5 fruit fly cellular contexts compared by ENCODE assay signal in the genomic region with DNA sequence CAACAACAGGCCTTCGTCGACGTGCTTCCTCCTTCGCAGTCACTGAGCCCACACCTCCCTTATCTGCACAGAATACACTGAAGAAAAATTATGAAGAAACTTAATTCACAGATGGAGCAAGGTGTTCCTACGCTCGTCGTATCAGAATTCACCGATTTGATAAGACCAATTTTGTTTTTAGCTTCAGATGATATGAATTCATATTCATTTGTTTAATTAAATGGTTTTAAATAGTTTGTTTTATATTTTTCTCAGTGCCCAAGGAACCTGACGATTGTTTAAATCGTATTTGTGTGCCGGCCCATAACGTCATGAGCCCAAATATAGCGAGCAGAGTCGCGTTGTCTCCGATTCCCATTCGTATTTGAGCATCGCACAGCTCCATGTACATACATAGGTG.
TF ChIP-seq lines count a peak whose summit lies in the region.

No protein-coding gene starts in this region.

- TF ChIP-seq CTCF in whole organism, embryonic (GFP tag; optimal IDR thresholded peaks at IDR 0.05; lab: Kevin White, UChicago), result no peak

TF ChIP-seq in whole organism, adult, 20 proteins besides CTCF, POLR2A, EP300 and RAD21:
- TF ChIP-seq kay (GFP tag; lab: Kevin White, UChicago; ENCODE audit: borderline replicate concordance) (peak; percentile 18), tj (GFP tag; optimal IDR thresholded peaks at IDR 0.05; lab: Kevin White, UChicago) (no peak), pad (GFP tag; optimal IDR thresholded peaks at IDR 0.05; lab: Kevin White, UChicago) (no peak)

TF ChIP-seq in whole organism, embryonic, 481 proteins besides CTCF, POLR2A, EP300 and RAD21 (continues in another document):
- TF ChIP-seq Myb (GFP tag; optimal IDR thresholded peaks at IDR 0.05; lab: Kevin White, UChicago) (peak; percentile 17), chm (GFP tag; IDR thresholded peaks at IDR 0.05; lab: Robert Waterston, UW) (peak; percentile 41; the same call in 1 of the 2 replicates), ewg (GFP tag; optimal IDR thresholded peaks at IDR 0.05; lab: Kevin White, UChicago) (peak; percentile 39), CG12391 (tag; optimal IDR thresholded peaks at IDR 0.05; lab: Kevin White, UChicago) (peak; percentile 78), CG11093 (GFP tag; IDR thresholded peaks at IDR 0.05; lab: Robert Waterston, UW) (no peak; the same call in 2 of the 3 replicates), CG18764 (GFP tag; optimal IDR thresholded peaks at IDR 0.05; lab: Kevin White, UChicago) (no peak), CG10431 (GFP tag; optimal IDR thresholded peaks at IDR 0.05; lab: Kevin White, UChicago) (no peak), CG4282 (GFP tag; optimal IDR thresholded peaks at IDR 0.05; lab: Kevin White, UChicago) (no peak), CG12744 (GFP tag; optimal IDR thresholded peaks at IDR 0.05; lab: Kevin White, UChicago) (peak; percentile 64), twi (tag; optimal IDR thresholded peaks at IDR 0.05; lab: Kevin White, UChicago) (peak; percentile 57), Atf6 (GFP tag; IDR thresholded peaks at IDR 0.05; lab: Robert Waterston, UW) (no peak), CG2678 (tag; optimal IDR thresholded peaks at IDR 0.05; lab: Kevin White, UChicago) (peak; percentile 71), CG42726 (GFP tag; IDR thresholded peaks at IDR 0.05; lab: Robert Waterston, UW; ENCODE audit: partially characterized antibody) (no peak), CG15011 (GFP tag; optimal IDR thresholded peaks at IDR 0.05; lab: Kevin White, UChicago) (peak; percentile 9), Ets97D (GFP tag; optimal IDR thresholded peaks at IDR 0.05; lab: Kevin White, UChicago) (peak; percentile 5), CG5245 (GFP tag; optimal IDR thresholded peaks at IDR 0.05; lab: Kevin White, UChicago) (peak; percentile 45), CG17912 (GFP tag; optimal IDR thresholded peaks at IDR 0.05; lab: Kevin White, UChicago) (no peak), CG30020 (tag; optimal IDR thresholded peaks at IDR 0.05; lab: Kevin White, UChicago) (no peak), CG3065 (GFP tag; optimal IDR thresholded peaks at IDR 0.05; lab: Kevin White, UChicago) (no peak), trh (GFP tag; optimal IDR thresholded peaks at IDR 0.05; lab: Kevin White, UChicago) (peak; percentile 9)

TF ChIP-seq in whole organism, prepupa, 60 proteins besides CTCF, POLR2A, EP300 and RAD21 (continues in another document):
- no peak for TF ChIP-seq fkh (GFP tag; optimal IDR thresholded peaks at IDR 0.05; lab: Kevin White, UChicago)
- TF ChIP-seq svp (GFP tag; lab: Kevin White, UChicago), result peak; percentile 66
- TF ChIP-seq CG11902 (GFP tag; optimal IDR thresholded peaks at IDR 0.05; lab: Kevin White, UChicago), result no peak
- peak; percentile 41 for TF ChIP-seq Met (GFP tag; optimal IDR thresholded peaks at IDR 0.05; lab: Kevin White, UChicago)
- no peak for TF ChIP-seq CG34406 (GFP tag; optimal IDR thresholded peaks at IDR 0.05; lab: Kevin White, UChicago)
- TF ChIP-seq CG11762 (GFP tag; optimal IDR thresholded peaks at IDR 0.05; lab: Kevin White, UChicago; ENCODE audit: insufficient read depth), result no peak
- no peak for TF ChIP-seq Sox15 (GFP tag; optimal IDR thresholded peaks at IDR 0.05; lab: Kevin White, UChicago)
- TF ChIP-seq Hr39 (GFP tag; optimal IDR thresholded peaks at IDR 0.05; lab: Kevin White, UChicago), result peak; percentile 60
- no peak for TF ChIP-seq CG8632 (GFP tag; optimal IDR thresholded peaks at IDR 0.05; lab: Kevin White, UChicago)
- no peak for TF ChIP-seq Hr38 (GFP tag; optimal IDR thresholded peaks at IDR 0.05; lab: Kevin White, UChicago)
- TF ChIP-seq CG10669 (GFP tag; optimal IDR thresholded peaks at IDR 0.05; lab: Kevin White, UChicago), result no peak
- peak; percentile 54; the same call in 1 of the 3 replicates for TF ChIP-seq CG6163 (GFP tag; IDR thresholded peaks at IDR 0.05; lab: Robert Waterston, UW)
- TF ChIP-seq OdsH (GFP tag; optimal IDR thresholded peaks at IDR 0.05; lab: Kevin White, UChicago), result peak; percentile 9
- TF ChIP-seq CG31627 (GFP tag; optimal IDR thresholded peaks at IDR 0.05; lab: Kevin White, UChicago), result peak; percentile 41
- TF ChIP-seq Smox (GFP tag; optimal IDR thresholded peaks at IDR 0.05; lab: Kevin White, UChicago), result peak; percentile 19
- TF ChIP-seq achi (GFP tag; optimal IDR thresholded peaks at IDR 0.05; lab: Kevin White, UChicago), result peak; percentile 9
- peak; percentile 41 for TF ChIP-seq esn (GFP tag; optimal IDR thresholded peaks at IDR 0.05; lab: Kevin White, UChicago)
- TF ChIP-seq acj6 (GFP tag; optimal IDR thresholded peaks at IDR 0.05; lab: Kevin White, UChicago), result peak; percentile 16
- TF ChIP-seq Sox102F (GFP tag; optimal IDR thresholded peaks at IDR 0.05; lab: Kevin White, UChicago), result peak; percentile 34
- TF ChIP-seq Ets21C (GFP tag; optimal IDR thresholded peaks at IDR 0.05; lab: Kevin White, UChicago), result peak; percentile 2
- no peak for TF ChIP-seq cyc (GFP tag; optimal IDR thresholded peaks at IDR 0.05; lab: Kevin White, UChicago)

TF ChIP-seq in whole organism, pupa, 21 proteins besides CTCF, POLR2A, EP300 and RAD21:
- TF ChIP-seq CG14655 (GFP tag; optimal IDR thresholded peaks at IDR 0.05; lab: Kevin White, UChicago) (peak; percentile 39), fd96Ca (GFP tag; IDR thresholded peaks at IDR 0.05; lab: Robert Waterston, UW) (no peak), CG34367 (tag; optimal IDR thresholded peaks at IDR 0.05; lab: Kevin White, UChicago) (peak; percentile 1), Ets98B (GFP tag; IDR thresholded peaks at IDR 0.05; lab: Robert Waterston, UW) (no peak), CG9948 (tag; optimal IDR thresholded peaks at IDR 0.05; lab: Kevin White, UChicago) (no peak), rn (GFP tag; IDR thresholded peaks at IDR 0.05; lab: Robert Waterston, UW) (no peak)
TF ChIP-seq in whole organism, pupa: peak in this region for 2.

TF ChIP-seq in whole organism, wandering third instar larva, 38 proteins besides CTCF, POLR2A, EP300 and RAD21:
- TF ChIP-seq HLH106 (tag; optimal IDR thresholded peaks at IDR 0.05; lab: Kevin White, UChicago), result peak; percentile 0
- no peak for TF ChIP-seq CrebA (GFP tag; optimal IDR thresholded peaks at IDR 0.05; lab: Kevin White, UChicago; ENCODE audit: borderline replicate concordance)
- TF ChIP-seq OdsH (GFP tag; optimal IDR thresholded peaks at IDR 0.05; lab: Kevin White, UChicago), result peak; percentile 7
- TF ChIP-seq Sp1 (GFP tag; optimal IDR thresholded peaks at IDR 0.05; lab: Kevin White, UChicago), result no peak
- no peak for TF ChIP-seq Hnf4 (GFP tag; optimal IDR thresholded peaks at IDR 0.05; lab: Kevin White, UChicago)
- peak in 1 of 2 experiments; percentile 15 for TF ChIP-seq foxo (GFP tag; optimal IDR thresholded peaks at IDR 0.05; lab: Kevin White, UChicago)
- TF ChIP-seq usp (GFP tag; optimal IDR thresholded peaks at IDR 0.05; lab: Kevin White, UChicago), result no peak
- TF ChIP-seq Abd-B (GFP tag; optimal IDR thresholded peaks at IDR 0.05; lab: Kevin White, UChicago), result no peak
- no peak for TF ChIP-seq fru (GFP tag; optimal IDR thresholded peaks at IDR 0.05; lab: Kevin White, UChicago)
- no peak for TF ChIP-seq Jra (GFP tag; optimal IDR thresholded peaks at IDR 0.05; lab: Kevin White, UChicago)
- peak; percentile 39 for TF ChIP-seq h (GFP tag; optimal IDR thresholded peaks at IDR 0.05; lab: Kevin White, UChicago)
- peak; percentile 34 for TF ChIP-seq ey (GFP tag; optimal IDR thresholded peaks at IDR 0.05; lab: Kevin White, UChicago)
- TF ChIP-seq dsf (GFP tag; optimal IDR thresholded peaks at IDR 0.05; lab: Kevin White, UChicago; ENCODE audit: borderline replicate concordance), result no peak
- TF ChIP-seq Dfd (GFP tag; optimal IDR thresholded peaks at IDR 0.05; lab: Kevin White, UChicago), result no peak
- TF ChIP-seq br (GFP tag; optimal IDR thresholded peaks at IDR 0.05; lab: Kevin White, UChicago), result peak; percentile 8
- TF ChIP-seq sv (GFP tag; optimal IDR thresholded peaks at IDR 0.05; lab: Kevin White, UChicago), result peak; percentile 55
- no peak for TF ChIP-seq jim (GFP tag; optimal IDR thresholded peaks at IDR 0.05; lab: Kevin White, UChicago)
- no peak for TF ChIP-seq CG32264 (GFP tag; optimal IDR thresholded peaks at IDR 0.05; lab: Kevin White, UChicago)
- TF ChIP-seq CG9705 (GFP tag; optimal IDR thresholded peaks at IDR 0.05; lab: Kevin White, UChicago), result no peak
TF ChIP-seq in whole organism, wandering third instar larva: peak in this region for 7.
